Fruit fly (Drosophila melanogaster) whole organism, prepupa: Measurements from ENCODE around the gene CG7766.
A peak's percentile ranks its signal among the peaks of the same experiment; 100 is the strongest.

Experiments used
- Blimp-1 ChIP-seq: fragments of 200-800 bp; sonication (Bioruptor generic); optimal IDR thresholded peaks from 3 replicates; lab custom pipeline; 2017; ENCODE audit warnings: missing biosample characterization, missing genetic modification characterization, mild to moderate bottlenecking, moderate library complexity, missing genetic modification reagents
- CG10631 ChIP-seq: fragments of 200-800 bp; sonication (Bioruptor generic); optimal IDR thresholded peaks from 2 replicates; lab custom pipeline; 2016; ENCODE audit warnings: missing biosample characterization, missing genetic modification characterization
- CG10669 ChIP-seq: fragments of 200-800 bp; sonication (Bioruptor generic); optimal IDR thresholded peaks from 3 replicates; lab custom pipeline; 2018; ENCODE audit warnings: missing biosample characterization, mild to moderate bottlenecking, missing genetic modification characterization, moderate library complexity
- CG11294 ChIP-seq: fragments of 200-800 bp; sonication (Bioruptor generic); IDR thresholded peaks from 2 replicates; pipeline ENCODE4 v1.3.6; 2022; ENCODE audit warnings: missing biosample characterization, missing genetic modification characterization
- CG11762 ChIP-seq: fragments of 200-800 bp; sonication (Bioruptor generic); optimal IDR thresholded peaks from 3 replicates; lab custom pipeline; 2016; ENCODE audit warnings: missing biosample characterization, missing genetic modification characterization; ENCODE audit not compliant: insufficient read depth
- CG11902 ChIP-seq: fragments of 200-800 bp; sonication (Bioruptor generic); optimal IDR thresholded peaks from 3 replicates; lab custom pipeline; 2016; ENCODE audit warnings: missing biosample characterization, missing genetic modification characterization
- CG15336 ChIP-seq: fragments of 200-800 bp; sonication (Bioruptor generic); IDR thresholded peaks from 2 replicates; pipeline ENCODE4 v1.3.6; 2022; ENCODE audit warnings: missing biosample characterization, missing genetic modification characterization
- CG1621 ChIP-seq: fragments of 200-800 bp; sonication (Bioruptor generic); optimal IDR thresholded peaks from 3 replicates; lab custom pipeline; 2018; ENCODE audit warnings: missing biosample characterization, mild to moderate bottlenecking, missing genetic modification characterization
- CG16779 ChIP-seq: fragments of 200-800 bp; sonication (Bioruptor generic); optimal IDR thresholded peaks from 3 replicates; lab custom pipeline; 2017; ENCODE audit warnings: missing biosample characterization, mild to moderate bottlenecking, missing genetic modification characterization
- CG32006 ChIP-seq: fragments of 200-800 bp; sonication (Bioruptor generic); optimal IDR thresholded peaks from 3 replicates; lab custom pipeline; 2017; ENCODE audit warnings: missing biosample characterization, mild to moderate bottlenecking, missing genetic modification characterization
- CG34406 ChIP-seq: fragments of 200-800 bp; sonication (Bioruptor generic); optimal IDR thresholded peaks from 3 replicates; lab custom pipeline; 2016; ENCODE audit warnings: missing biosample characterization, missing genetic modification characterization
- CG4318 ChIP-seq: fragments of 200-800 bp; sonication (Bioruptor generic); optimal IDR thresholded peaks from 3 replicates; lab custom pipeline; 2017; ENCODE audit warnings: missing biosample characterization, mild to moderate bottlenecking, missing genetic modification characterization
- CG6163 ChIP-seq: fragments of 200-800 bp; sonication (Bioruptor generic); IDR thresholded peaks from 3 replicates; pipeline ENCODE4 v1.3.6; 2022; ENCODE audit warnings: missing biosample characterization, missing genetic modification characterization
- CG6276 ChIP-seq: fragments of 200-800 bp; sonication (Bioruptor generic); optimal IDR thresholded peaks from 2 replicates; lab custom pipeline; 2017; ENCODE audit warnings: missing biosample characterization, mild to moderate bottlenecking, missing genetic modification characterization
- CG6792 ChIP-seq: fragments of 200-800 bp; sonication (Bioruptor generic); optimal IDR thresholded peaks from 3 replicates; lab custom pipeline; 2016; ENCODE audit warnings: missing biosample characterization, missing genetic modification characterization
- CG6854 ChIP-seq: fragments of 200-800 bp; sonication (Bioruptor generic); optimal IDR thresholded peaks from 2 replicates; lab custom pipeline; 2017; ENCODE audit warnings: missing biosample characterization, mild to moderate bottlenecking, missing genetic modification characterization
- CG8119 ChIP-seq: fragments of 200-800 bp; sonication (Bioruptor generic); IDR thresholded peaks from 3 replicates; pipeline ENCODE4 v1.3.6; 2022; ENCODE audit warnings: missing biosample characterization, missing genetic modification characterization
- CG8319 ChIP-seq: fragments of 200-800 bp; sonication (Bioruptor generic); optimal IDR thresholded peaks from 3 replicates; lab custom pipeline; 2016; ENCODE audit warnings: missing biosample characterization, missing genetic modification characterization
- CG8632 ChIP-seq: fragments of 200-800 bp; sonication (Bioruptor generic); optimal IDR thresholded peaks from 3 replicates; lab custom pipeline; 2016; ENCODE audit warnings: missing biosample characterization, missing genetic modification characterization
- Eip75B ChIP-seq: fragments of 200-800 bp; sonication (Bioruptor generic); optimal IDR thresholded peaks from 3 replicates; lab custom pipeline; 2016; ENCODE audit warnings: missing biosample characterization, missing genetic modification characterization
- Eip78C ChIP-seq: fragments of 200-800 bp; sonication (Bioruptor generic); peaks from one replicate; lab custom pipeline; 2016; ENCODE audit warnings: missing biosample characterization, missing genetic modification characterization
- Eip93F ChIP-seq: fragments of 200-800 bp; sonication (Bioruptor generic); optimal IDR thresholded peaks from 2 replicates; lab custom pipeline; 2016; ENCODE audit warnings: missing biosample characterization, mild to moderate bottlenecking, missing genetic modification characterization
- Ets21C ChIP-seq: fragments of 200-800 bp; sonication (Bioruptor generic); optimal IDR thresholded peaks from 3 replicates; lab custom pipeline; 2016; ENCODE audit warnings: missing biosample characterization, missing genetic modification characterization
- Ets96B ChIP-seq: fragments of 200-800 bp; optimal IDR thresholded peaks from 2 replicates; lab custom pipeline; 2019; ENCODE audit warnings: missing biosample characterization, mild to moderate bottlenecking, missing genetic modification characterization, moderate library complexity
- Gug ChIP-seq: fragments of 200-800 bp; sonication (Bioruptor generic); IDR thresholded peaks from 2 replicates; pipeline ENCODE4 v1.3.6; 2022; ENCODE audit warnings: missing biosample characterization, missing genetic modification characterization
- Hr39 ChIP-seq: fragments of 200-800 bp; sonication (Bioruptor generic); optimal IDR thresholded peaks from 2 replicates; lab custom pipeline; 2016; ENCODE audit warnings: missing biosample characterization, missing genetic modification characterization
- Met ChIP-seq: fragments of 200-800 bp; sonication (Bioruptor generic); optimal IDR thresholded peaks from 3 replicates; lab custom pipeline; 2016; ENCODE audit warnings: missing biosample characterization, missing genetic modification characterization
- OdsH ChIP-seq: fragments of 200-800 bp; sonication (Bioruptor generic); optimal IDR thresholded peaks from 3 replicates; lab custom pipeline; 2016; ENCODE audit warnings: missing biosample characterization, missing genetic modification characterization
- Sox102F ChIP-seq: fragments of 200-800 bp; sonication (Bioruptor generic); optimal IDR thresholded peaks from 2 replicates; lab custom pipeline; 2016; ENCODE audit warnings: missing biosample characterization, mild to moderate bottlenecking, missing genetic modification characterization
- Sox14 ChIP-seq: fragments of 200-800 bp; sonication (Bioruptor generic); optimal IDR thresholded peaks from 3 replicates; lab custom pipeline; 2016; ENCODE audit warnings: missing biosample characterization, missing genetic modification characterization
- Sox15 ChIP-seq: fragments of 200-800 bp; sonication (Bioruptor generic); optimal IDR thresholded peaks from 3 replicates; lab custom pipeline; 2016; ENCODE audit warnings: missing biosample characterization, missing genetic modification characterization
- achi ChIP-seq: fragments of 200-800 bp; sonication (Bioruptor generic); optimal IDR thresholded peaks from 3 replicates; lab custom pipeline; 2016; ENCODE audit warnings: missing biosample characterization, missing genetic modification characterization
- cyc ChIP-seq: fragments of 200-800 bp; sonication (Bioruptor generic); optimal IDR thresholded peaks from 3 replicates; lab custom pipeline; 2016; ENCODE audit warnings: missing biosample characterization, missing genetic modification characterization
- dsx ChIP-seq: fragments of 200-800 bp; optimal IDR thresholded peaks from 3 replicates; lab custom pipeline; 2019; ENCODE audit warnings: missing biosample characterization, mild to moderate bottlenecking, missing genetic modification characterization, moderate library complexity; ENCODE audit not compliant: poor library complexity, severe bottlenecking
- eg ChIP-seq: fragments of 200-800 bp; sonication (Bioruptor generic); IDR thresholded peaks from 3 replicates; pipeline ENCODE4 v1.3.6; 2022; ENCODE audit warnings: missing biosample characterization, missing genetic modification characterization
- esn ChIP-seq: fragments of 200-800 bp; sonication (Bioruptor generic); optimal IDR thresholded peaks from 2 replicates; lab custom pipeline; 2016; ENCODE audit warnings: missing biosample characterization, mild to moderate bottlenecking, missing genetic modification characterization, moderate library complexity
- fd59A ChIP-seq: fragments of 200-800 bp; sonication (Bioruptor generic); optimal IDR thresholded peaks from 2 replicates; lab custom pipeline; 2017; ENCODE audit warnings: missing biosample characterization, mild to moderate bottlenecking, missing genetic modification characterization, missing genetic modification reagents
- fd85E ChIP-seq: fragments of 200-800 bp; sonication (Bioruptor generic); optimal IDR thresholded peaks from 3 replicates; lab custom pipeline; 2016; ENCODE audit warnings: missing biosample characterization, missing genetic modification characterization
- fkh ChIP-seq: fragments of 200-800 bp; sonication (Bioruptor generic); optimal IDR thresholded peaks from 3 replicates; lab custom pipeline; 2017; ENCODE audit warnings: missing biosample characterization, mild to moderate bottlenecking, missing genetic modification characterization, moderate library complexity
- lz ChIP-seq: fragments of 200-800 bp; sonication (Bioruptor generic); optimal IDR thresholded peaks from 3 replicates; lab custom pipeline; 2016; ENCODE audit warnings: missing biosample characterization, missing genetic modification characterization
- pdm3 ChIP-seq: fragments of 200-800 bp; sonication (Bioruptor generic); optimal IDR thresholded peaks from 3 replicates; lab custom pipeline; 2016; ENCODE audit warnings: missing biosample characterization, missing genetic modification characterization
- salr ChIP-seq, 2 experiments: fragments of 200-800 bp; sonication (Bioruptor generic); optimal IDR thresholded peaks; 3 replicates each; lab custom pipeline; 2016 to 2018; ENCODE audit warnings: missing biosample characterization in 2 of 2, missing genetic modification characterization in 2 of 2, mild to moderate bottlenecking in 1 of 2
- svp ChIP-seq: fragments of 200-800 bp; sonication (Bioruptor generic); peaks from one replicate; lab custom pipeline; 2016; ENCODE audit warnings: missing biosample characterization, missing genetic modification characterization
- topi ChIP-seq: fragments of 200-800 bp; sonication (Bioruptor generic); optimal IDR thresholded peaks from 3 replicates; lab custom pipeline; 2016; ENCODE audit warnings: missing biosample characterization, missing genetic modification characterization
- vri ChIP-seq: fragments of 200-800 bp; sonication (Bioruptor generic); optimal IDR thresholded peaks from 3 replicates; lab custom pipeline; 2016; ENCODE audit warnings: missing biosample characterization, mild to moderate bottlenecking, missing genetic modification characterization

The CG7766 gene

DNA sequence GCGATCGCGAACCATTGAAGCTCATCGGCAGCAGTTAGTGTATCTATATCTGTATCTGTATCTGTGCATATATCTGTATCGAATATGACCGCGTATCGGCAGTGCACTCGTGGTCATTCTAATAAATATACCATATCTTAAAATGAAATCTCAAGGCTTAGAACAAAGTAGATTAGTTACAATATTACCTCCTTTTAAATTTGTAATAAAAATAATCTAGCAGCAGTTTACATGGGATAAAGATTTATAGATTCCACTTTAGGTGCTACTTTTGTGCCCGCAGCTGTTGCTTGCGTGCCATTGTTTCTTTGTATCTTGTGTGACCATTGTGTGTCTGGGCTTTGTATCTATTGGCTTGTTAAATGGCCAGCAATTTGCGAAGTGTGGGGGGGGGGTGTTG lies 43.5 kb downstream of the CG7766 start (continued):
- TF ChIP-seq eg (GFP tag; lab: Robert Waterston, UW) (peak; percentile 92), CG34406 (peak; percentile 85), Ets21C (GFP tag; lab: Kevin White, UChicago) (peak; percentile 68), CG1621 (peak; percentile 76), CG6792 (GFP tag; lab: Kevin White, UChicago) (peak; percentile 85), CG16779 (tag; lab: Kevin White, UChicago) (peak; percentile 43), CG32006 (peak; percentile 90), fd85E (GFP tag; lab: Kevin White, UChicago) (peak; percentile 39), Sox14 (GFP tag; lab: Kevin White, UChicago) (peak; percentile 93), CG6163 (GFP tag; lab: Robert Waterston, UW) (peak; percentile 93), salr (GFP tag; optimal IDR thresholded peaks at IDR 0.05; lab: Kevin White, UChicago) (peak; percentile 65 to 70), CG10631 (GFP tag; lab: Kevin White, UChicago) (peak; percentile 83), CG4318 (peak; percentile 75), vri (GFP tag; lab: Kevin White, UChicago) (no peak), CG8319 (GFP tag; lab: Kevin White, UChicago) (peak; percentile 71)

DNA sequence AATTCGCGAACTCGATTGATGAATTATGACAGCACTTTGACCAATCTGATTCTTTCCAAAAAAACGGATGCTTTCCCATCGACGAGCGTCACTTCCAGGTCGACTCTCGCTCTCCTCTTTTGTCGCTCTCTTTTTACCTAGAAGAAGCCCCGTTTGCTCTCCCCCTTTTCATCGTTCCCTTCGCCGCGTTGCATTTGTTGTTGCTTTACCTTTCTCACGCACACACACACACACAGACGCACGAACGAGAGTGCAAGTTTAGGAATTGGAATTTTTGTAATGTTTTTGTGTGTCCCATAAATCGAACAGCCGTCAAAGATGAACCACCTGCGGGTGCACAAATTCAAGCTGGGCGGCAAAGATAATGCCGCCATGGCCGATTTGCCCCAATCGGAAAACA lies 54.6 kb downstream of the CG7766 start:
- TF ChIP-seq CG15336 (GFP tag; lab: Robert Waterston, UW) = no peak
- TF ChIP-seq CG10669 (GFP tag; lab: Kevin White, UChicago) = no peak
- TF ChIP-seq Hr39 (GFP tag; lab: Kevin White, UChicago) = no peak
- no peak for TF ChIP-seq CG6792 (GFP tag; lab: Kevin White, UChicago)
- TF ChIP-seq dsx (GFP tag; lab: Kevin White, UChicago) = no peak
- no peak for TF ChIP-seq Gug (GFP tag; lab: Robert Waterston, UW)
- TF ChIP-seq Eip78C (GFP tag; lab: Kevin White, UChicago) = no peak
- no peak for TF ChIP-seq fkh (GFP tag; lab: Kevin White, UChicago)
- TF ChIP-seq fd85E (GFP tag; lab: Kevin White, UChicago) = no peak
- no peak for TF ChIP-seq Blimp-1 (GFP tag; lab: Kevin White, UChicago)
- no peak for TF ChIP-seq CG1621
- no peak for TF ChIP-seq fd59A (GFP tag; lab: Kevin White, UChicago)
- TF ChIP-seq Met (GFP tag; lab: Kevin White, UChicago) = no peak
- TF ChIP-seq pdm3 (GFP tag; lab: Kevin White, UChicago) = no peak

DNA sequence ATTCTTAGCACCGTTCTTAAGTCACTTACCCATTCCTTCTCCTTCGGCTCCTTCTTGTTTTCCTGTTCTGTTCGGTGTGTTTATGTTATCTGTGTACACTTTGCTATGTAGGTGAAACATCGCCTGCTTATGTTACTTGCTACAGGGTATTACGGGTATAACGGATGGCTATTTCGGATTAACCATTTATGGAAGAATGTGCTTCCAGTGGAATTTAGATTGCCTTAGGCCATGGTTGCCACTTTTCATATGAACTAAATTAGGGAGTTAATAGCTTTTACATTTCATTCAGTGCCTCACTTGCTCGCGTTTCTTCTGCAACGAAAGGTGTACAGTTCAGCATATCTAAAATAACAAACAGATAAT lies 55.2 kb downstream of the CG7766 start:
- TF ChIP-seq Eip93F (GFP tag; lab: Kevin White, UChicago) (no peak), Sox102F (GFP tag; lab: Kevin White, UChicago) (peak; percentile 14), CG6854 (GFP tag; lab: Kevin White, UChicago) (no peak), vri (GFP tag; lab: Kevin White, UChicago) (no peak), CG1621 (no peak), fkh (GFP tag; lab: Kevin White, UChicago) (peak; percentile 28), CG10631 (GFP tag; lab: Kevin White, UChicago) (no peak), CG34406 (no peak), CG8319 (GFP tag; lab: Kevin White, UChicago) (no peak), CG11902 (GFP tag; lab: Kevin White, UChicago) (no peak), Ets96B (tag; lab: Kevin White, UChicago) (no peak), Eip75B (no peak), Blimp-1 (GFP tag; lab: Kevin White, UChicago) (no peak), fd59A (GFP tag; lab: Kevin White, UChicago) (peak; percentile 7), Gug (GFP tag; lab: Robert Waterston, UW) (no peak), CG8119 (GFP tag; lab: Robert Waterston, UW) (peak; percentile 22; the same call in 1 of the 3 replicates), Sox14 (GFP tag; lab: Kevin White, UChicago) (no peak), CG11294 (GFP tag; lab: Robert Waterston, UW) (no peak), CG6163 (GFP tag; lab: Robert Waterston, UW) (no peak), cyc (peak; percentile 17), svp (peak; percentile 51), CG6276 (GFP tag; lab: Kevin White, UChicago) (no peak), lz (GFP tag; lab: Kevin White, UChicago) (no peak), CG11762 (GFP tag; lab: Kevin White, UChicago) (no peak), salr (GFP tag; optimal IDR thresholded peaks at IDR 0.05; lab: Kevin White, UChicago) (no peak), topi (no peak), CG32006 (peak; percentile 31), Sox15 (GFP tag; lab: Kevin White, UChicago) (no peak), dsx (GFP tag; lab: Kevin White, UChicago) (no peak), achi (GFP tag; lab: Kevin White, UChicago) (no peak), CG10669 (GFP tag; lab: Kevin White, UChicago) (peak; percentile 23), esn (no peak), Met (GFP tag; lab: Kevin White, UChicago) (no peak), CG8632 (GFP tag; lab: Kevin White, UChicago) (no peak), OdsH (GFP tag; lab: Kevin White, UChicago) (peak; percentile 24), pdm3 (GFP tag; lab: Kevin White, UChicago) (no peak)
